Worm (Caenorhabditis elegans): ENCODE results near the gene alg-1.

DNA sequence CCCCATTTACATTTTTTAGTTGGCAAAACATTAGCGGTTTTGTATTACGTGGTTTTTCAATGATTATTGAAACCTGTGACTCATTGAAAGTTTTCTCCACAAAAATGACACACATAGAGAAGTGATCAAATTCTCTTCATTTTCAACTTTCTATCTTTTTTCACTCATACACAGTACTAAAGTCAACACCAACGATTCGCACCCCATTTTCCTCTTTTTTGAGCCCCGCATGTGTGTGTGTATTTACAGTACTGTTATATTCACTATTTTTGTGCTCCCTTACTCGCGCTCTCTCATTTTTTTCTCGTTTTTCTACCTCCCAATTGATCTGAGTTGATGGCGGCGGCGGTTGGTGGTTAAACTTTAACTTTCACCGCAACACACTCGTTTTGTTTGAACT, 9.5 kb downstream of the alg-1 start:
- no peak for TF ChIP-seq nhr-25 (tag; optimal IDR thresholded peaks at IDR 0.05)
- TF ChIP-seq nhr-77 (tag; optimal IDR thresholded peaks at IDR 0.05), result no peak
- TF ChIP-seq unc-39 (tag; optimal IDR thresholded peaks at IDR 0.05), result no peak
- TF ChIP-seq mab-5 (tag; optimal IDR thresholded peaks at IDR 0.05), result no peak
- TF ChIP-seq R02D3.7 (tag; optimal IDR thresholded peaks at IDR 0.05), result no peak
- no peak for TF ChIP-seq unc-62 (GFP tag; optimal IDR thresholded peaks at IDR 0.05)
- TF ChIP-seq nhr-12 (tag; optimal IDR thresholded peaks at IDR 0.05), result no peak
- TF ChIP-seq ceh-82 (tag; optimal IDR thresholded peaks at IDR 0.05), result no peak
- TF ChIP-seq ztf-11 (tag; optimal IDR thresholded peaks at IDR 0.05), result no peak
- TF ChIP-seq F13H6.1 (tag; optimal IDR thresholded peaks at IDR 0.05), result peak; percentile 56
- no peak for TF ChIP-seq fos-1 (tag; optimal IDR thresholded peaks at IDR 0.05)

All from whole organism, L2 larva.